Worm (Caenorhabditis elegans) whole organism, early embryonic: Measurements from ENCODE around the gene ZK896.4.

Source experiments
- B0310.2 ChIP-seq: sonication (generic microtip); optimal IDR thresholded peaks from 2 replicates; lab custom pipeline; 2016; ENCODE audit warnings: mild to moderate bottlenecking, missing genetic modification characterization, missing compliant biosample characterization
- F13C5.2 ChIP-seq: sonication (generic microtip); optimal IDR thresholded peaks from 2 replicates; lab custom pipeline; 2017; ENCODE audit warnings: mild to moderate bottlenecking, missing genetic modification characterization, inconsistent platforms, missing compliant biosample characterization
- aly-1 ChIP-seq: sonication (generic microtip); optimal IDR thresholded peaks from 2 replicates; lab custom pipeline; 2016; ENCODE audit warnings: missing genetic modification characterization, missing compliant biosample characterization
- ama-1 ChIP-seq: fragments of 150-350 bp; optimal IDR thresholded peaks from 2 replicates; lab custom pipeline; 2014
- ceh-13 ChIP-seq: fragments of 200-800 bp; sonication (Bioruptor generic); optimal IDR thresholded peaks from 2 replicates; lab custom pipeline; 2018; ENCODE audit warnings: mild to moderate bottlenecking, missing genetic modification characterization, missing compliant biosample characterization
- ceh-36 ChIP-seq: sonication (generic microtip); optimal IDR thresholded peaks from 2 replicates; lab custom pipeline; 2016; ENCODE audit warnings: missing genetic modification characterization, inconsistent platforms, missing compliant biosample characterization
- ets-7 ChIP-seq: sonication (generic microtip); optimal IDR thresholded peaks from 2 replicates; lab custom pipeline; 2016; ENCODE audit warnings: missing genotype, missing genetic modification characterization, missing compliant biosample characterization
- flt-1 ChIP-seq: fragments of 200-800 bp; sonication (Bioruptor generic); IDR thresholded peaks from 2 replicates; pipeline ENCODE4 v1.3.6; 2022; ENCODE audit warnings: missing genetic modification characterization, missing compliant biosample characterization
- hmbx-1 ChIP-seq: sonication (generic microtip); optimal IDR thresholded peaks from 2 replicates; lab custom pipeline; 2016; ENCODE audit warnings: mild to moderate bottlenecking, missing genetic modification characterization, missing compliant biosample characterization
- hmg-4 ChIP-seq: fragments of 200-800 bp; sonication (Bioruptor generic); optimal IDR thresholded peaks from 2 replicates; lab custom pipeline; 2018; ENCODE audit warnings: mild to moderate bottlenecking, missing genetic modification characterization, missing compliant biosample characterization
- hnd-1 ChIP-seq: sonication (generic microtip); optimal IDR thresholded peaks from 2 replicates; lab custom pipeline; 2016; ENCODE audit warnings: missing genetic modification characterization, missing compliant biosample characterization
- pes-1 ChIP-seq: fragments of 200-800 bp; sonication (Bioruptor generic); IDR thresholded peaks from 2 replicates; pipeline ENCODE4 v1.3.6; 2022; ENCODE audit warnings: missing genetic modification reagents, missing genetic modification characterization, missing compliant biosample characterization
- scrt-1 ChIP-seq: fragments of 200-800 bp; sonication (Bioruptor generic); IDR thresholded peaks from 2 replicates; pipeline ENCODE4 v1.3.6; 2022; ENCODE audit warnings: missing genetic modification characterization, missing compliant biosample characterization
- sea-1 ChIP-seq: fragments of 200-800 bp; sonication (Bioruptor generic); conservative IDR thresholded peaks from 2 replicates; pipeline ENCODE4 v1.3.6; 2022; ENCODE audit warnings: missing genetic modification characterization, missing compliant biosample characterization
- tbx-11 ChIP-seq: fragments of 200-800 bp; sonication (Bioruptor generic); IDR thresholded peaks from 2 replicates; pipeline ENCODE4 v1.3.6; 2022; ENCODE audit warnings: missing genetic modification characterization, missing compliant biosample characterization
- tbx-37 ChIP-seq: fragments of 200-800 bp; sonication (Bioruptor generic); conservative IDR thresholded peaks from 2 replicates; pipeline ENCODE4 v1.3.6; 2022; ENCODE audit warnings: missing genetic modification reagents, missing genetic modification characterization, missing compliant biosample characterization
- tra-4 ChIP-seq: sonication (generic microtip); optimal IDR thresholded peaks from 2 replicates; lab custom pipeline; 2017; ENCODE audit warnings: missing genetic modification characterization, missing compliant biosample characterization

Gene ZK896.4

DNA sequence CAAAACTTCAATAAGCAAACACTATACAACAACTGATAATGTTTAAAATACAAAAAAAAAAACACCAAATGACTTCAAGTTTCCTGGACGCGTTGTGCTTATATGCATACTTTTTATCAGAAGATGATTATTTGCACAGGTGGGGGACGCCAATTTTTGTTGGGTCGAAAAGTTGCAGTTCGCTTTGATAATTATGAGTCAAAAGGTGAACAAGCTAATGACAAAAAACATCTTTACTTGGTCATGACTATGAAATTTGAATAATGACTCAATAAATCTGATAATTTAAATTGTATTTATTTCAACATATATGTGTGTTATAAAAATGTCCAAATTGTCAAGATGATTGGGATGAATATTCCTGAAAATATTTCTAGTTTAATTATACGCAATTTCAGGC is at the start of gene ZK896.4:
TSS of gene ZK896.4 (minus strand) at position 101 of the 400 bp plus-strand sequence.
- no peak for TF ChIP-seq flt-1 (GFP tag; lab: Robert Waterston, UW)
- TF ChIP-seq B0310.2 (tag; lab: Kevin White, UChicago) = no peak
- TF ChIP-seq ets-7 = no peak
- no peak for TF ChIP-seq pes-1 (GFP tag; lab: Robert Waterston, UW)
- TF ChIP-seq scrt-1 (GFP tag; lab: Robert Waterston, UW) = no peak
- TF ChIP-seq hnd-1 (tag; lab: Kevin White, UChicago) = no peak
- TF ChIP-seq ceh-36 (tag; lab: Kevin White, UChicago) = no peak
- no peak for TF ChIP-seq tra-4 (tag; lab: Kevin White, UChicago)
- no peak for TF ChIP-seq sea-1 (GFP tag; lab: Robert Waterston, UW)
- TF ChIP-seq ama-1 = no peak
- TF ChIP-seq ceh-13 (GFP tag; lab: Kevin White, UChicago) = no peak
- TF ChIP-seq tbx-11 (GFP tag; lab: Robert Waterston, UW) = no peak
- TF ChIP-seq aly-1 (tag; lab: Kevin White, UChicago) = no peak
- TF ChIP-seq tbx-37 = no peak
- no peak for TF ChIP-seq hmg-4
- TF ChIP-seq hmbx-1 (tag; lab: Kevin White, UChicago) = no peak
- TF ChIP-seq F13C5.2 = no peak

DNA sequence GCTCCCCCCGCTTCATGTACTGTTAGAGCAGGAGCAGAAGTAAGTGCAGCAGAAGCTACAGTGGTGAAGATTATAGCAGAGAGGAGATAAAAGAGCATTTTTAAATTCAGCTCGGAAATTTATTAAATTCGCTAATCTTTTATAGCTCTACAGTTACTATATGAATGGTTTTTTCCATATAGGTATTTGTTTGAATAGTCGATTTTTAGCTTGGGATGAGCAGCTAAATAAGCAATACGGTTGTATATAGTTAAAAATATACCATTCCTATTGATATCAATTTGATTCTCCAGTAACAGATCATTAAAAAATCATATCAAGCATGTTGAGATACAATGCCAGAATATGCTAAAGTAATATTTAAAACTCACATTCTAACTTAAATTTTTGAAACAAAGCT is 43.5 kb upstream of the ZK896.4 start, which contains the start of gene srlf-5:
TSS of gene srlf-5 (minus strand) at position 101 of the 400 bp plus-strand sequence.
- TF ChIP-seq ceh-13 (GFP tag; lab: Kevin White, UChicago) = no peak
- no peak for TF ChIP-seq tra-4 (tag; lab: Kevin White, UChicago)
- no peak for TF ChIP-seq pes-1 (GFP tag; lab: Robert Waterston, UW)
- no peak for TF ChIP-seq hnd-1 (tag; lab: Kevin White, UChicago)
- TF ChIP-seq tbx-11 (GFP tag; lab: Robert Waterston, UW) = no peak
- TF ChIP-seq ama-1 = no peak
- no peak for TF ChIP-seq tbx-37
- TF ChIP-seq hmg-4 = no peak

DNA sequence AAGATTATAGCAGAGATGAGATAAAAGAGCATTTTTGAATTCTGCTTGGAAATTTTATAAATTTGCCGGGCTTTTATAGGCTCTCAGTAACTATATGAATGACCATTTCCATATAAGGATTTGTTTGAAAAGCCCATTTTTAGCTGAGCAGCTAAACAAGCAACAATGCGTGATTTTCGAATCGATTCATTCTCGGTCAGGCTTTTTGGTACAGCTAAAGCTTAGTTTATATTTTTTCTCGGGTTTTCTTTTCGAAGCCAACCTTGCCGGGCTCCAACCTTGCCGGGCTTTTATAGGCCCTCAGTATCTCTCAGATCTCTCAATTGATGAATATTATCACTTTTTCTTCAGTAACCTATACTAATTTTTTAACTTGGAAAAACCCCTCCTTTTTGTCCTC is 41.2 kb upstream of the ZK896.4 start, which contains the start of gene srlf-4:
TSS of gene srlf-4 (minus strand) at position 101 of the 400 bp plus-strand sequence.
- TF ChIP-seq ama-1 = no peak
- no peak for TF ChIP-seq hmg-4
- no peak for TF ChIP-seq ceh-36 (tag; lab: Kevin White, UChicago)
- no peak for TF ChIP-seq pes-1 (GFP tag; lab: Robert Waterston, UW)
- TF ChIP-seq flt-1 (GFP tag; lab: Robert Waterston, UW) = no peak
- no peak for TF ChIP-seq aly-1 (tag; lab: Kevin White, UChicago)
- TF ChIP-seq hnd-1 (tag; lab: Kevin White, UChicago) = no peak
- TF ChIP-seq ceh-13 (GFP tag; lab: Kevin White, UChicago) = no peak
- TF ChIP-seq F13C5.2 = no peak
- TF ChIP-seq sea-1 (GFP tag; lab: Robert Waterston, UW) = no peak
- TF ChIP-seq tra-4 (tag; lab: Kevin White, UChicago) = no peak
- TF ChIP-seq scrt-1 (GFP tag; lab: Robert Waterston, UW) = no peak
- no peak for TF ChIP-seq ets-7
- no peak for TF ChIP-seq tbx-37
- TF ChIP-seq B0310.2 (tag; lab: Kevin White, UChicago) = no peak
- TF ChIP-seq tbx-11 (GFP tag; lab: Robert Waterston, UW) = no peak
- TF ChIP-seq hmbx-1 (tag; lab: Kevin White, UChicago) = no peak

DNA sequence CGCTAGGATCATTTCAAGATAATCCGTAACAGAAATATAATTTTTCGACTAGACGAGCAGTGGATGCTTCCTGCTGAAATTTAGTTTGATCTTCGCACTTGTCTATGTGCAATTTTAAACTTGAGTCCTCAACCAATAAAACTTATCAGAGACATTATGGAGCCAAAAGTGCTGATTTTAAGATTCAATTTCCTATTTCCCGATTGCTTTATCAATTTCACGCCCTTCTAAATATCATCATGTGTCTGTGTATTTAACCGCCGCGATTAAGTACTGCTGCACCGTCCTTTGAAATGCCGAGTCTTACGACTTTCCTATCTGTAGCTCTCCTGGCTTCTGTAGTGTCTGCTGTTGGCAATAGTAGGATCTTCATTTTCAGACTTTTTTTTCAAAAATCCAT is 37.9 kb upstream of the ZK896.4 start, which contains the start of gene C32H11.4:
TSS of gene C32H11.4 (plus strand) at position 238 of the 400 bp plus-strand sequence.
- TF ChIP-seq flt-1 (GFP tag; lab: Robert Waterston, UW) (no peak), aly-1 (tag; lab: Kevin White, UChicago) (no peak), hmg-4 (no peak), hnd-1 (tag; lab: Kevin White, UChicago) (no peak), sea-1 (GFP tag; lab: Robert Waterston, UW) (no peak), pes-1 (GFP tag; lab: Robert Waterston, UW) (no peak), F13C5.2 (no peak), tbx-11 (GFP tag; lab: Robert Waterston, UW) (no peak), ets-7 (no peak), tbx-37 (no peak), ceh-13 (GFP tag; lab: Kevin White, UChicago) (no peak), B0310.2 (tag; lab: Kevin White, UChicago) (no peak), scrt-1 (GFP tag; lab: Robert Waterston, UW) (no peak), ceh-36 (tag; lab: Kevin White, UChicago) (no peak), ama-1 (no peak), tra-4 (tag; lab: Kevin White, UChicago) (no peak), hmbx-1 (tag; lab: Kevin White, UChicago) (no peak)

DNA sequence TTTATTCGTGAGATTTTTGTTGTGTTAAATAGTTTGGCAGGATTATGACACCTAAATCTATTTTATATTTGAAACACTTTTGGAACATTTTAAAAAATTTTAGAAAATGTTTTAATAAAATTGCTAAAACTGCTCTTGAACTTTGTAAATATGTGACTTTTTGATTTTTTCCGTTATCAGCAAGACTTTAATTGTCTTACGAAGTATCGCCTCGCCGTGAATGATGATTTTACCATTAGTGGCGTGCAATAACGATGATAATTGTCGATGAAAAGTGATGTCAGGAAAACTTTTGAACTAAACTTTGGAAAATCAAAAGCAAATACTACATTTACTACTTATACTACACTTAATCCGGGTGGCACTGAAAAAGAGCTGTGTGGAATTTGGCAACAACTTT is 37.5 kb upstream of the ZK896.4 start:
- TF ChIP-seq ets-7 (no peak), hmbx-1 (tag; lab: Kevin White, UChicago) (no peak), tra-4 (tag; lab: Kevin White, UChicago) (no peak), aly-1 (tag; lab: Kevin White, UChicago) (no peak), ceh-13 (GFP tag; lab: Kevin White, UChicago) (no peak), B0310.2 (tag; lab: Kevin White, UChicago) (no peak), tbx-37 (no peak), hnd-1 (tag; lab: Kevin White, UChicago) (no peak)

DNA sequence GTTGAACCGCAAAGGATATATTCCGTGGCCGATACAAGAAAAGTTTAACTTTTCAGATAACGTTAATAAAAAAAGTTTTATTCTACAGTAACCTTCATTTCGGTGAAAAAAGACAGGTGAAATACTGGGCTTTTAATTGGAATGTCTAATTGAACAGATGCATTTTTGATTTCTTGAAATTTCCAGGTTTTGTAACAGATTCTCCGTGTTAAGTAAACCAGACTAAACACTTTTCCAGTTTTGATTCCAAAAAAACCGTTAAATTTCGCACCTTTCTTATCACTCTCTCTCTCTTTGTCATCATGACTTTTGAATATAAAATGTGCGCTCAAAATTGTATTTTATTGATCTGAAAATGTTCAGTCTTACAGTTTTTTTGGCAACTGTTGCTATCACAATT is 35.2 kb upstream of the ZK896.4 start, which contains the start of gene C32H11.3:
TSS of gene C32H11.3 (plus strand) at position 301 of the 400 bp plus-strand sequence.
- TF ChIP-seq ets-7 (no peak), hmbx-1 (tag; lab: Kevin White, UChicago) (no peak), sea-1 (GFP tag; lab: Robert Waterston, UW) (no peak), B0310.2 (tag; lab: Kevin White, UChicago) (no peak), hnd-1 (tag; lab: Kevin White, UChicago) (no peak), ceh-36 (tag; lab: Kevin White, UChicago) (no peak), tra-4 (tag; lab: Kevin White, UChicago) (no peak)

DNA sequence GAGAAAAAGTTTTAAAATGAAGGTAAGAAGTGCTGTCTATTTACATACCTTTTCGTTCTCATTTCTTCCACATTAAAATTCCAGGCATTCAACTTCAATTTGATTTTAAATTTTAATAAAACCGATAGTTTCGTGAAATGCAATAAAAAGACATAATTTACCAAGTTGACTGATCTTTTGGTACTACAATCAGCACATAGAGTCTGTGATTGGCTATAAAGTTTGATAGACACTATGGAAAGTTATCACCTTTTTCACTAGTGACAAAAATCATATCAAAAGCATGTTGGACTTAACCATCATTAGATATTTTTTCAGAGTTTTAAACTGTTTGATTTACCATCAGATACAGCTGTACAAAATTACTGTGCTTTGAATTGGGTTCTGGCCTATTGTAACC is 32.4 kb upstream of the ZK896.4 start, which contains the start of gene srz-15:
TSS of gene srz-15 (plus strand) at position 301 of the 400 bp plus-strand sequence.
- TF ChIP-seq flt-1 (GFP tag; lab: Robert Waterston, UW) (no peak), aly-1 (tag; lab: Kevin White, UChicago) (no peak), ets-7 (no peak), hmg-4 (no peak), scrt-1 (GFP tag; lab: Robert Waterston, UW) (no peak), tbx-11 (GFP tag; lab: Robert Waterston, UW) (no peak), sea-1 (GFP tag; lab: Robert Waterston, UW) (no peak), tra-4 (tag; lab: Kevin White, UChicago) (no peak), tbx-37 (no peak), hmbx-1 (tag; lab: Kevin White, UChicago) (no peak), hnd-1 (tag; lab: Kevin White, UChicago) (no peak), F13C5.2 (no peak), ceh-36 (tag; lab: Kevin White, UChicago) (no peak), ama-1 (no peak), ceh-13 (GFP tag; lab: Kevin White, UChicago) (no peak)
